Fruit fly (Drosophila melanogaster): ENCODE results near the gene NO66.

dm6 chrX:4311699-4312098, 7.5 kb upstream of the NO66 start, which contains the start of gene CG15579:
- TF ChIP-seq dmrt93B (GFP tag; optimal IDR thresholded peaks at IDR 0.05): no peak
- no peak for TF ChIP-seq pan (optimal IDR thresholded peaks at IDR 0.05)
- no peak for TF ChIP-seq lola (GFP tag; optimal IDR thresholded peaks at IDR 0.05)
